Fruit fly (Drosophila melanogaster) whole organism, pupa: ENCODE data around the gene kek5.

ENCODE experiments used
- CG8159 ChIP-seq: fragments of 200-800 bp; sonication (Bioruptor generic); optimal IDR thresholded peaks from 3 replicates; lab custom pipeline; 2018; ENCODE audit warnings: missing biosample characterization, mild to moderate bottlenecking, missing genetic modification characterization, moderate library complexity
- CG8301 ChIP-seq: fragments of 200-800 bp; sonication (Bioruptor generic); optimal IDR thresholded peaks from 2 replicates; lab custom pipeline; 2018; ENCODE audit warnings: missing biosample characterization, mild to moderate bottlenecking, missing genetic modification characterization
- Ets98B ChIP-seq: fragments of 200-800 bp; sonication (Bioruptor generic); IDR thresholded peaks from 2 replicates; pipeline ENCODE4 v1.3.6; 2022; ENCODE audit warnings: missing biosample characterization, missing genetic modification characterization
- gl ChIP-seq: fragments of 200-800 bp; sonication (Bioruptor generic); optimal IDR thresholded peaks from 2 replicates; lab custom pipeline; 2018; ENCODE audit warnings: missing biosample characterization, mild to moderate bottlenecking, missing genetic modification characterization

- TF ChIP-seq gl (no peak), CG8159 (tag; lab: Kevin White, UChicago) (no peak), Ets98B (GFP tag; lab: Robert Waterston, UW) (no peak), CG8301 (tag; lab: Kevin White, UChicago) (no peak)
Observed at dm6 chrX:19433766-19434165, 80.8 kb downstream of the kek5 start.
